Worm (Caenorhabditis elegans): ENCODE results near the gene Y46G5A.15.
A peak's percentile ranks its signal among the peaks of the same experiment; 100 is the strongest.

Y46G5A.15 gene

DNA sequence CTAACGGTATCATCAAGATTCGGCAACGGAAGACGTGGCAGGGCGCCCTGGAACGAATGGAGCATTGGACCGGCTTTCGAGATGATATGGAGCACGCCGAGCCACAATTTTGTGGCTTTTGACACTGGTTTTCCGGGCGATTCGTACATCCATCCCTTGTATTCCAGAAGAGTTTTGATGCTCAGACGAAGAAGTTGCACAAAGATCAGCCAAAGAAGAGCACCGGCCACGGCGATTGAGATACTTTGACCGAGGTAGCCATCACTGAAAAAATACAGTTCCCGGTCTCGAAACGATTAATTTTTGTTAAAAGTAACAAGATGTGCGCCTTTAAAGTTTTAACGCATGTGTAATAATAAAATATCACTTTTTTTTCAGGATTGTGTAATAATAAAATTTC is 10.0 kb upstream of the Y46G5A.15 start:
- TF ChIP-seq lir-3 (tag; optimal IDR thresholded peaks at IDR 0.05; ENCODE audit: poor library complexity): no peak
- TF ChIP-seq efl-1 (optimal IDR thresholded peaks at IDR 0.05): no peak
- peak in 1 of 2 experiments; percentile 7 for TF ChIP-seq efl-1 (GFP tag; optimal IDR thresholded peaks at IDR 0.05 in 1 of 2)
- no peak for TF ChIP-seq lin-14 (GFP tag; optimal IDR thresholded peaks at IDR 0.05)

DNA sequence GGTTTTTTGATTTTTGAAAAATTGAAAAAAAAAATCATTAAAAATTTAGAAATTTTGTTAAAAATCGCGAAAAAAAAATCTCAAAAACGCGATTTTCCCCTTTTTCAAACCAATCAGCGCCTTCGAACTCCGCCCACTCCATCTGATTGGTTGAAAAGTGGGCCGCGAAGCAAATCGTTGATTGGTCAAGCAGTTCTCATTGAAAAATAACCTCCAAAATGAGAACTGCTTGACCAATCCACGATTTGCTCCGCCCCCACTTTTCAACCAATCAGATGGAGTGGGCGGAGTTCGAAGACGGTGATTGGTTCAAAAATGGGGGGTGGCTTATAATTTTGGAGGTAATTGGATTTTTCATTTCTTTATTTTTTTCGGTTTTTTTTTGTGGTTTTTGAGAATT is 5.2 kb upstream of the Y46G5A.15 start:
- TF ChIP-seq zip-4 (GFP tag; optimal IDR thresholded peaks at IDR 0.05) (no peak), nhr-19 (GFP tag; conservative IDR thresholded peaks at IDR 0.05) (no peak), aha-1 (tag; optimal IDR thresholded peaks at IDR 0.05) (no peak), nhr-11 (tag; optimal IDR thresholded peaks at IDR 0.05) (no peak), unc-130 (tag; optimal IDR thresholded peaks at IDR 0.05) (no peak), sptf-1 (tag; optimal IDR thresholded peaks at IDR 0.05) (no peak), rnt-1 (tag; optimal IDR thresholded peaks at IDR 0.05) (no peak), unc-86 (tag; optimal IDR thresholded peaks at IDR 0.05) (no peak), hpl-2 (GFP tag; optimal IDR thresholded peaks at IDR 0.05) (no peak), nhr-84 (tag; optimal IDR thresholded peaks at IDR 0.05) (no peak), Y116A8C.19 (tag; optimal IDR thresholded peaks at IDR 0.05; ENCODE audit: borderline replicate concordance) (no peak), unc-62 (GFP tag; optimal IDR thresholded peaks at IDR 0.05) (no peak), pax-3 (tag; optimal IDR thresholded peaks at IDR 0.05) (no peak), skn-1 (tag; optimal IDR thresholded peaks at IDR 0.05) (no peak), snpc-4 (tag; optimal IDR thresholded peaks at IDR 0.05) (no peak), ama-1 (optimal IDR thresholded peaks at IDR 0.05) (no peak), nhr-12 (tag; optimal IDR thresholded peaks at IDR 0.05) (no peak), ces-1 (GFP tag; optimal IDR thresholded peaks at IDR 0.05) (no peak), elt-2 (tag; optimal IDR thresholded peaks at IDR 0.05) (no peak), lin-15B (tag; optimal IDR thresholded peaks at IDR 0.05) (no peak)

DNA sequence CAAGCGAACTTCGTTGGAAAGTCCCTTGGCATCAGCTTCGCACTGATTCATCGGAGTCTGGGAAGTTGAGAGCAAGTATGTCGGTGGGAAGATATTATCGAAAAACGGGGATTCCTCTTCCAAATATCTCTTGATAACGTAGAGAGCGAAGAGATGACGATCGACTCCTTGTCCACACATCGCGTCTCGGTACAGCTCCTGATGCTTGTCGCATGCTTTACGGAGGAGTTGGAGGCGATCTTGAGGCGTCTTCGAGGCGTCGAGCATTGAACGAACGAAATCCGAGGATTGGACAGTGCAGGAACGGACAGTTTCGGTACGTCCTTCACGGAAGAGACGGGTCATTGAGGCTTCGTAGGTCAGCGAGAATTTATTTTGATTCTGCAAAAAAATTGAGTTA is 4.3 kb upstream of the Y46G5A.15 start:
- TF ChIP-seq mef-2 (tag; optimal IDR thresholded peaks at IDR 0.05) (no peak), lir-3 (tag; optimal IDR thresholded peaks at IDR 0.05; ENCODE audit: poor library complexity) (no peak), pag-3 (tag; optimal IDR thresholded peaks at IDR 0.05; ENCODE audit: borderline replicate concordance, insufficient read depth) (no peak)

DNA sequence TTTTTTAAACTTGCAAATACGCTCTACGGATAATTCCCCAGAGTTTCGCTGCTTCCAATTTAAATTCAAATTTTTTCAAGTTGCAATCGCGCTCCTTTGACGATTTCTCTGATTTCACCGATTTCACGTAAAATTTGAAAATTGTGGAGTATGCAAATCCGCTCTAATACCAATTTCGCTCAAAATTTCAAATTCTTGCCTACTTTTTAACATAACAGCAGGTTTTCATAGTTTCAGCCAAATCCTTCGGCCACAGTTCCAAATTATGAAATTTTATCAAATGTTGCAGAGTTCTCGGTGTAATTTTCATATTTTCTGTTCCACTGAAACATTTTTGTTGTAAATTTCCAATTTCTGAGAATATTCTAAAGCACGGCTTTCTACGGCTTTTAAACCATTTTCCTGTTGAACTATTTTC is 2.6 kb upstream of the Y46G5A.15 start, which contains the start of gene alkb-7:
alkb-7 (minus strand) TSS at position 323 of the 418 bp plus-strand sequence.
- TF ChIP-seq sup-37 (GFP tag; optimal IDR thresholded peaks at IDR 0.05) (peak; percentile 9), efl-1 (optimal IDR thresholded peaks at IDR 0.05) (no peak), efl-1 (GFP tag; optimal IDR thresholded peaks at IDR 0.05 in 1 of 2) (peak in 1 of 2 experiments; percentile 70), egl-27 (tag; optimal IDR thresholded peaks at IDR 0.05) (no peak), ceh-63 (GFP tag; optimal IDR thresholded peaks at IDR 0.05) (no peak), nhr-19 (GFP tag; conservative IDR thresholded peaks at IDR 0.05) (no peak), F16B12.6 (tag; optimal IDR thresholded peaks at IDR 0.05) (no peak), pqm-1 (tag; optimal IDR thresholded peaks at IDR 0.05) (no peak), fkh-4 (tag; optimal IDR thresholded peaks at IDR 0.05; ENCODE audit: borderline replicate concordance) (no peak), ceh-8 (GFP tag; optimal IDR thresholded peaks at IDR 0.05) (no peak), elt-2 (tag; optimal IDR thresholded peaks at IDR 0.05) (no peak), nhr-71 (tag; optimal IDR thresholded peaks at IDR 0.05) (no peak), aly-2 (tag; optimal IDR thresholded peaks at IDR 0.05) (no peak), ztf-4 (tag; optimal IDR thresholded peaks at IDR 0.05) (peak; percentile 2), snpc-4 (tag; optimal IDR thresholded peaks at IDR 0.05) (no peak), mab-9 (GFP tag; IDR thresholded peaks at IDR 0.05) (no peak), nhr-12 (tag; optimal IDR thresholded peaks at IDR 0.05) (no peak), fos-1 (tag; optimal IDR thresholded peaks at IDR 0.05) (no peak), snu-23 (GFP tag; optimal IDR thresholded peaks at IDR 0.05) (no peak), mef-2 (tag; optimal IDR thresholded peaks at IDR 0.05) (no peak)
